Worm (Caenorhabditis elegans): ENCODE data around the gene F15H10.5.

Gene F15H10.5

DNA sequence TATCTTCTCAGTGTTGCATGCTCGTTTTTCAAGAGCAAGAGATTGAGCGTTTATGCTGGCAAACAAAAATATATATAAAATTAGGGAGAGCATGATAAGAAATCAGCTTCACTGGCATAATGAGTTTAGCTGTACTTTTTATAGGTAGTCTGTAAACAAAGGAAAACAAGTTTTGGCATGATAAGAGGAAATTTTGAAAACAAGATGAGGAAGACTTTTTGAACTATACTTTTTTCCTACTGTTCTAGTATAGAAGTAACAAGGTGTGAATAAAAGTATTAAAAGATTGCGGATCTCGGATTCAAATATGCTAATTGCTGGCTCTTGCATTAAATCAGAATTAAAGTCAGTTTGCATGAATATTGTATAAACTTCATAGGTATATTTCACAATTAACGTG lies at the start of gene F15H10.5:
TSS of gene F15H10.5 (minus strand) at position 101 of the 400 bp plus-strand sequence.
- TF ChIP-seq W03F9.2 (tag; optimal IDR thresholded peaks at IDR 0.05) (no peak), him-1 (tag; optimal IDR thresholded peaks at IDR 0.05) (no peak), dao-5 (tag; optimal IDR thresholded peaks at IDR 0.05) (no peak)

DNA sequence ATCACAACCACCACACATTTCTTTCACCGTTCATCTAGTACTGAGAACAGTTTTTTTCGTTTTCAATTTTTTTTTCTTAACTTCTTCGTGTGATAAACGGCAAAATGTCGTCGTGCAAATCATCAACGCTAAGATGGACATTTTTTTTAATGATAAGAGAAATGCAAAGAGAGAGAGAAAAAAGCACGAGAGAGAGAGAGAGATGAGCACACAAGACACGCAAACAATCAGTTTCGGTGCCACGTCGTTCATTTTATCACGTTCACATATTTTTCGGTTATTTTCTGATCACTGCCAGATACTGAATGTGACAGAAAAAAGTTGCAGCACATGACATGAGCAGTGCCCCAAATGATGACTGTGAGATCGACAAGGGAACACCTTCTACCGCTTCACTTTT lies 49.3 kb upstream of the F15H10.5 start, which contains the start of gene egl-9:
TSS of gene egl-9 (plus strand) at position 328 of the 400 bp plus-strand sequence.
- TF ChIP-seq W03F9.2 (tag; optimal IDR thresholded peaks at IDR 0.05) (no peak), dao-5 (tag; optimal IDR thresholded peaks at IDR 0.05) (no peak), him-1 (tag; optimal IDR thresholded peaks at IDR 0.05) (no peak)

DNA sequence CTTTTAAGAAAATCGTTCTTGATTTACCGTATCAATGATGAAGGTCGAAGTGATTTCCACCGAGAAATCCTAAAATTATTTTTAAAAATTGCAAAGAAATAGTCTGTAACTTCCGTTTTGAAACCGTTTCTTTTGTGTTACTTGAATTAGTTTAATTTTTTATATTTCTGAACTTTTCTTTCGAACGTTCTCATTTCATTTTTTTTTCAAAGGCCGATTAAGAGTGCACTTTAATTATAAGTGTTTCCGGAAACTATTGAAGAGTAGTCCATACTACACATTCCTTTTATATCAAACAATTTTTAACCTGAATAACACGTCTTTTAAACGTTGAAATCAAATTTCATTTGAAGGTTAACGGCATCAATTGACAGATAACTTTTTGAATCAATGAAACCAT lies 48.8 kb upstream of the F15H10.5 start:
- TF ChIP-seq him-1 (tag; optimal IDR thresholded peaks at IDR 0.05): no peak

DNA sequence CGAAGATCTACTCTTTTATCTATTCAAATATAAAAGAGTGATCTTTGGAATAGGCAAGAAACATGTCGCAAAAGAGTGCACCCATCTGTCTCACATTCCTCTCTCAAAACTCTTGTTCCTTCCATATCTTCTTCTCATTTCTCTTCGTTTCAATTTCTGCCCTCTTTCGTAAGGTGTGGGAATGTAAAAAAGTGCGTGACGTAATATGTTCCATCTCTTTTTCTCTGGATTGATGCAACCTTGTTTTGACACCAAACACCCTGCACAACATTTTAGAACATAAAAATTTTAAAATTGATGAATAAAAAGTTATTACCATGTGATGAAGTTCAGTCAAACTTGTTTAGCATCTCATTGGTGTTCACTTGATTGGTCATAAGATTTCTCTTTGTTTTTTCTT lies 48.2 kb upstream of the F15H10.5 start:
- TF ChIP-seq dao-5 (tag; optimal IDR thresholded peaks at IDR 0.05): no peak
- TF ChIP-seq him-1 (tag; optimal IDR thresholded peaks at IDR 0.05): no peak

DNA sequence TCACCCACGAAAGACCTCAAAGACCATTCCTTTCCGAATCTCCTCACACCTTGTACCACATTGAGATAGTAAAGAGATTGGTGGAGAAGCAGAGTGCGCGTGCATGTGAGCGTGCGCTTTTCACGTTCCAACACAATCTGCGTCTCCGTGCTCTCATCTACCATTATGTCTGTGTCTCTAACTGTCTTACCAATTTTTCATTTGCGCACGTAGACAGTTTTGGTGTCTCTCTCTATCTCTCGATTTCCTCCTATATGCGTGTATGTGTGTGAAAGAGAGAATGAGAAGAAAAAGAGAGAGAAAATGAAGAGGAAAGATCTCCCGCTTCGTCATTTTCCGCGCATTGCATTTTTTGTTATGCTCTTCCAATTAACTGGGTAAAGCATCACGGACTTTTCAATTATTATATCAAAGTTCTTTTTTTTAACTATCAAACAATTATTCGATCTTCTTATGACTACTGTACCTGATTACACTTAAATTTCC lies 47.8 kb upstream of the F15H10.5 start:
- TF ChIP-seq dao-5 (tag; optimal IDR thresholded peaks at IDR 0.05) (no peak), him-1 (tag; optimal IDR thresholded peaks at IDR 0.05) (peak; percentile 85), W03F9.2 (tag; optimal IDR thresholded peaks at IDR 0.05) (peak; percentile 81)

DNA sequence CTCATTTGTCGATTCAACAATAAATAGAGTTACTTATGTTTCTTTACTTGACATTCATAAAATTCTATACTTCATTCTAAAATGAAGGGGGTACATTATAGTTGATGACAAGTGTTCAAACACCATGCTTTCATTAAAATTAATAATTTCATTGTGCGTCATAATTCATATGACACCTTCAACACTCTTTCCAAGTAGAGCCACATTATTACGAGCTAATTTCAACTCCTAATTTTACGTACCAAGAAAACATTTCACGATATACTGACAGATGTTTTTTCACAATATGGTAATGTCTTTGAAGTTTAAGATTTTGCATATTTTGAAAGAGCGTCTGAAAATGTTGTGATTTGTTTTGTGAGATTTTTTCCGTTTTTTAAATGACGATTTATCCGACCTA lies 46.6 kb upstream of the F15H10.5 start:
- no peak for TF ChIP-seq dao-5 (tag; optimal IDR thresholded peaks at IDR 0.05)
- no peak for TF ChIP-seq W03F9.2 (tag; optimal IDR thresholded peaks at IDR 0.05)
- no peak for TF ChIP-seq him-1 (tag; optimal IDR thresholded peaks at IDR 0.05)

DNA sequence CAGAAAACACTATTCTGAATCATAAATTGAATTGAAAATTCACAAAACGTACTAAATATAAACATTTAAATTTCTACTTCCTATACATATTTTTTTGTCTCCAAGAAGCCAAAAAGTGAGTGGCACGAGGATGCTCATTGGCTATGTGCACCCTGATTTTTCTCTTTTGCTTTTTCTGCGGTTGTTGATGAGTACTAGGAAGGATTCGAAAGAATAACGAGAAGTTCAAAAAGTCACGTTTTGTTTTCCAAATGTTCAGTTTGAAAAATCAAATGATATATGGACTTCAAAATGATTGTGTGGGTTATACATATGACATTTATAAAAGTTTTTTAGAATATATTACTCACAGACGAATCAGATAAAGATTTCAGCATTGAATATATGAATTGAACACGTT lies 45.9 kb upstream of the F15H10.5 start:
- TF ChIP-seq him-1 (tag; optimal IDR thresholded peaks at IDR 0.05): no peak
- TF ChIP-seq dao-5 (tag; optimal IDR thresholded peaks at IDR 0.05): no peak
- no peak for TF ChIP-seq W03F9.2 (tag; optimal IDR thresholded peaks at IDR 0.05)

DNA sequence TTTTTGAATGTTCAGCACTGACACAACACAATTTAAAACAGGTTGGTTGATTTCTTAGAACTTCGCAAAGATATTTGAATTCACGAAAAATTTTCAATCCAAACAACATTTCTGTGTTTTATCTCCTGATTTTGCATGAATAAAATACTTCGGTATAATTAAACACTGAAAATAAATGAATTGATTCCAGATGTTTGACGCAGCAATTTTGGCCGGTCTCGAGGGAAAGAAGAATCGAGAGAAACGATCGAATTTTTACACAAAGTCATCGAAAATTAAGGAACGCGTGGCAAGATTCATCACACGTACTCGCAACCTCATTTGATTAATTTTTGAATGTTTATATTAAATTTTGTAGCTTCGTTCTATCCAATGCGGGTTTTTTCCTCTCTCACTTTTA lies 45.3 kb upstream of the F15H10.5 start:
- no peak for TF ChIP-seq him-1 (tag; optimal IDR thresholded peaks at IDR 0.05)
- no peak for TF ChIP-seq W03F9.2 (tag; optimal IDR thresholded peaks at IDR 0.05)
- TF ChIP-seq dao-5 (tag; optimal IDR thresholded peaks at IDR 0.05): no peak

DNA sequence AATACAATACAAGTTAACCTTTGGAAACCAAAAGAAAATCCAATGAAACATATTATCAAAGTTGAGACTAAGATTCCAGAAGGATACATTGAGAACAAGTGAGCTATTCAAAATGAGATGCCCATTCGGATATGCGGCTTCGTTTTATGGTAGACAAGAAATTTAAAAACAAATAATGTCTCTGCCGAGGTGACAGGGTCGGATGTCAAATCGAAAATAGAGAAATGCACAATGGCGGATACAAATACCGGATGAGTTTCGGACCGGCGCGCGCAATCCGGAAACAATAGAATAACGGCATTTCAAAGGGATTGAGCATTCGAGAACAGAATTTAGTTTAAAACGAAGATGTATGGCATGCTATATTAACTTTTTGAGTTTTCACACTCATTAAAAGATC lies 44.4 kb upstream of the F15H10.5 start, which contains the start of gene F22E12.3:
TSS of gene F22E12.3 (minus strand) at position 101 of the 400 bp plus-strand sequence.
- TF ChIP-seq W03F9.2 (tag; optimal IDR thresholded peaks at IDR 0.05) (no peak), him-1 (tag; optimal IDR thresholded peaks at IDR 0.05) (no peak), dao-5 (tag; optimal IDR thresholded peaks at IDR 0.05) (no peak)

DNA sequence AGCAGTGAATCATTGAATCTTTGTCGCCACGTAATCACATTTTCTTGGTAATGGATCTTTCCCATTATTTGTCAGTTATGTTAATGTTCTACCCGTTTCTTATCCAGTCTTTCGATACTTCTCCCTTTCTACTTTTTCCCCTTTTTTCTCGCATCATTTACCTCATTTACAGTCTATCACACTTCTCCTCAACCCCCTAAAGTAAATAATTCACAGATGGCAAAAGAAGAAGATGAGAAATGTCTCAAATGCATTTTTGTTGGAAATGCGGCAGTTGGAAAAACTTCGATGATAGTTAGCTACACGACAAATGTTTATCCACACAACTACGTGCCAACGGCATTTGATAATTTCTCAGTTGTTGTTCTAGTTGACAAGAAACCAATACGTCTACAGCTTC lies 43.2 kb upstream of the F15H10.5 start, which contains the start of gene chw-1:
TSS of gene chw-1 (plus strand) at position 217 of the 400 bp plus-strand sequence.
- TF ChIP-seq him-1 (tag; optimal IDR thresholded peaks at IDR 0.05) (no peak), dao-5 (tag; optimal IDR thresholded peaks at IDR 0.05) (no peak), W03F9.2 (tag; optimal IDR thresholded peaks at IDR 0.05) (no peak)

DNA sequence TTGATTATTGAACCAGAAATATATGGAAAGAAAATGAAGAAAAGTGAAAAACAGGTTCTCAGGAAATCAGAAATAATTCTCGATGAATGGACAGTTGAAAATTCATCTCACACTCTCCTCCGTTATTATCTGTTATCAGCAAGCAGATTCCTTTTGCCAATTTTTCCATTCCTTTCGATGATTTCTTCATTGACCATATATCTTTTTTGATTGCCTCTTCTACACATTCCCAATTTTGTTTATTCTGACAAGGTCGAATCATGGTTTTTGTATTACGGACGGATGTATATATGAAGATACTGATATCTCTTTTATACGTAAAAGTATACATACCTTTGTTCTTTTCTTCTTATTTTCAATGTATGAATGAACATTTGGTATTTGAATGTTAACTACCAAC lies 41.8 kb upstream of the F15H10.5 start:
- TF ChIP-seq dao-5 (tag; optimal IDR thresholded peaks at IDR 0.05) (no peak), W03F9.2 (tag; optimal IDR thresholded peaks at IDR 0.05) (no peak), him-1 (tag; optimal IDR thresholded peaks at IDR 0.05) (no peak)

DNA sequence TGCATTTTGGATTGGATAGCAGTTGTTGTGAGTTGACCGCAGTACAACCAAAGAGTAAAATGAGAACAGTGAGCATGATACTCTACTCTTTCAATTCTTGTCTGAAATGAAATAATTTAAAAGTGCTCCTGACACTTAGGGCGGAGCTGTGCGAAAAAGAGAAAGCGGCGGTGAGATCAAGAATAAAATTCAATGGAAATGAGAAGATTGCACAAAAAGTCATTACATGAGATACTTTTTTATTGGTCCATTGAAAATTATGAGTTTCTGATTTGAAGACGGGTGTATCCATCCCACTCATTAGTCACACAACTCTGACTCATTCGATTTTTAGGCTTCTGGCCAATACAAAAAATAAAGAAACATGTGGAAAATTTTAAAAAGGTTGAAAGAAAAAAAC lies 38.4 kb upstream of the F15H10.5 start, which contains the start of gene F22E12.1:
TSS of gene F22E12.1 (minus strand) at position 101 of the 400 bp plus-strand sequence.
- TF ChIP-seq him-1 (tag; optimal IDR thresholded peaks at IDR 0.05) (no peak), dao-5 (tag; optimal IDR thresholded peaks at IDR 0.05) (no peak), W03F9.2 (tag; optimal IDR thresholded peaks at IDR 0.05) (no peak)

DNA sequence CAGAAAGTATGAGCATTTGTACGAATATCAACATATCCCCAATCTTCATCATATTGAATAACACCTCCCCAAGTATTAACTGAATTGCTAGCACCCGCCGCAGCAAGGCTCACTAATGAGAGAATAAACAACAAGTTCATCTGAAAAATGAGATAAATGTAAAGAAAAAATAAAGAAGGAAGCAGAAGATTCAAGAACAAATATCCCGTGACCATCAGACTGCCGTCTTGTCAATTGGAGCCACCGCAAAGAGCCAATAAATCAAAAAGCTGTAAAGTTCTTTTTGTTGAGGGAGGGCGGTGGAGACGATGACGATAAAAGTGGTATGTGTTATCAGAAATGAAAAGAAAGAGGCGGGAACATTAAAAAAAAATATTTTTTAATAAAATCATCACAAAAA lies 34.6 kb upstream of the F15H10.5 start, which contains the start of gene Y32F6A.5:
TSS of gene Y32F6A.5 (minus strand) at position 140 of the 400 bp plus-strand sequence.
- TF ChIP-seq him-1 (tag; optimal IDR thresholded peaks at IDR 0.05) (no peak), W03F9.2 (tag; optimal IDR thresholded peaks at IDR 0.05) (no peak), dao-5 (tag; optimal IDR thresholded peaks at IDR 0.05) (no peak)

DNA sequence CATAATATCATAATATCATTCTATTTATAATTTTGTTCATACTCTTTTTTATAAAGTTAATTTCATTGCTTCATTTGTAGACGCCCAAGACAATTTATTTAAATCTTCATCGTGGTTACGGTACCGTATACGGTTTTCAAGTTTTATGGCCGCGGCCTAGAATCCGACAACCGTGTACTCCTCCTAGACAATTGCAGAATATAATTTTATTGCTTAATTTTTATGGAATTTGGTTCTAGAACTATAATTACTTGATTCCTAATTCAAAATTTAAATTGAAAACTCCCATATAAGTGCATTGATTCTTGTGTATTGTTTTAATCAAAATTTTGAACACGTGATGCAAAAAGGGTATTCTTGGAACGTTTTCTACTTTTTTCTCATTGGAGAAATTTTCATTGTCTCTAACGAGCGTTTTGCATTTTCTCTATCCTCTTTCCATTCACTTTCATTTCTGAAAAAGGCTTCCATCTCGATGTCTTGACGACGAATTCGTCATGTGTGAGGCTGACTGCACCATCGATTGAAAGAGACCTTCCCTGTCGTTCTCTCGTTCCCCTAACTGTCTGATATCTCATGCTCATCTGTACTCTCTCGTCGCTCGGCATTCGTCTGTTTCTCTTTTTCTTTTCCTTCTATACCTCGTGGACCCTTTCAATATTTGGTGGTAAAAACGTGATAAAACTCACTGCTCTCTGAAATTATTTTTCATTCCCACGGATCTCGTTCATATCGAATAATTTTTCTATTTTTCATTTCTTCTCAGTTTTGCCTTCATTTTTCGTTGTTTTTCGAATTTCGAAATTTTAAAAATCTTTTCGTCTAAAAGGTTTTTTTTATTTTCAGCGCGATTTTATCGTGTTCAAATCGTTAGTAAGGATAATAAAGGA lies 22.5 kb upstream of the F15H10.5 start, which contains the start of gene pap-1:
TSS of gene pap-1 (plus strand) at position 840 of the 890 bp plus-strand sequence.
- TF ChIP-seq dao-5 (tag; optimal IDR thresholded peaks at IDR 0.05) (no peak), W03F9.2 (tag; optimal IDR thresholded peaks at IDR 0.05) (no peak), him-1 (tag; optimal IDR thresholded peaks at IDR 0.05) (no peak)

All from whole organism, L4/young adult.